Fruit fly (Drosophila melanogaster) S2 (cell line): ENCODE measurements around the gene CG11980.

Experiments used
- CG8478 ChIP-seq: fragments of >200 bp; optimal IDR thresholded peaks from 2 replicates; lab custom pipeline; 2018
- CTCF ChIP-seq, 2 experiments: fragments of >200 bp; optimal IDR thresholded peaks; 2 replicates each; lab custom pipeline; 2018

The CG11980 gene

DNA sequence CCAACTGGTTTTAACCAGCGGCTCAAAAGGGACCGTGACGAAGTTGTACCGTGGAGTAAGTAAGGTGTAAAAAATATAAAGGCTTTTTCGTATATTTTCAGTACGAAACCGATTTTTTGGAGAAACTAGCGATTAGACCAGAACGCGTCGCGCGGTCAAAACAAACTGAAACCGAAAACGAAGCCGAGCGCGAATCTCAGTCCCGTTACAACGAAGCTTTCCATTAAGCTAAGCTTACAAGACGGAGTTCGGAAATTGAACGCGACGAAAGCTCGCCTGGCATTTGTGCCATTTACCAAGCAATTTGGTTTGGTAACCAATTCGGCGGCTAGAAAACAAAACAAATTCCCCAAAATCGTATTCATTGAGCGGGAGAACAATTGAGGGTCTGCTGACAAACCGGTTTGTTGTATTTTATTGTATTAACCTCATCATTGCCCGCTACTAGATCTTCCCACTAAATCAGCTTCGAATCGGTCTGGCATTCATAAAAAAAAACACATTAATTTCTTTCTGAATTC lies 2.0 kb upstream of the CG11980 start:
- no peak for TF ChIP-seq CTCF (optimal IDR thresholded peaks at IDR 0.05; lab: Kevin White, UChicago)
- no peak for TF ChIP-seq CG8478 (lab: Kevin White, UChicago)

DNA sequence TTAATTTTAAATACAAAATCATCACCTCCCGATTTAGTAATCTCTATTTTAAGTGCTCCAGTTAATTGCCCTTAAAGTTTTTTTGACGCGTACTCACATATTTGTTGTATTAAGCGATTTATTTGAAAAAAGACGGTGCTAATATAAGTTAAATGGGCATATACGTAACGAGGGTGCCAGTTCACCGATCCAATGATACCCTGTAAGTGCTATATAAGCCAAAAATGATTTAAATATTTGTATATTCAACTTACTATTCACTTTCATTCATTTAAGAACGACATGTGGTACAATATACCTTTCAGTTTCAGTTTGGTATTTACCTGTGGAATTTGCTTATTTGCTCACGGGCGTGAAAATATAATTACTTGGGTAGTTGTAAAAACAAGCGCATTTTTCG lies 1.3 kb upstream of the CG11980 start:
- TF ChIP-seq CTCF (optimal IDR thresholded peaks at IDR 0.05; lab: Kevin White, UChicago) (no peak), CG8478 (lab: Kevin White, UChicago) (no peak)

DNA sequence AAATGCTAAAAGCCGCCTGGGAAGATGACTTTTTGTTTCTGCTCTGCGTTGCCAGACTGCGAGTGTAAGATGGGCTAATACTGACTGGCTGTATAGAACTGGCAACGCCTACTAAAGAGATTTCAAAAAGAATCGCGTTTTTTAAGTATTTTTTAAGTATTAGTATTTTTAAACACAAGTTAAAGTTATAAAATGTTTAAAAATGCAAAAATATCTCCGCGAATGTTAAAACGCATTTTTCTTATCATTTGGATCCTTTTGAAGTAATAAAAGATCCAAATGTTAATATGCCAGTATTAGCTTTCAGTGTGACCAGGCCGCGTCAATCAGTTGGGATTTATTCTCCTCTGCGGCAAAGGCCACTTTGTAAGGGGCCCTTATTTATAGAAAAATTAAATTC lies 2.3 kb downstream of the CG11980 start, which contains the start of the genes Prosbeta3 and Iru:
Prosbeta3 (minus strand) TSS at position 98 of the 400 bp plus-strand sequence.
Iru (plus strand) TSS at position 328 of the 400 bp plus-strand sequence.
- TF ChIP-seq CG8478 (lab: Kevin White, UChicago): no peak
- TF ChIP-seq CTCF (optimal IDR thresholded peaks at IDR 0.05; lab: Kevin White, UChicago): no peak

DNA sequence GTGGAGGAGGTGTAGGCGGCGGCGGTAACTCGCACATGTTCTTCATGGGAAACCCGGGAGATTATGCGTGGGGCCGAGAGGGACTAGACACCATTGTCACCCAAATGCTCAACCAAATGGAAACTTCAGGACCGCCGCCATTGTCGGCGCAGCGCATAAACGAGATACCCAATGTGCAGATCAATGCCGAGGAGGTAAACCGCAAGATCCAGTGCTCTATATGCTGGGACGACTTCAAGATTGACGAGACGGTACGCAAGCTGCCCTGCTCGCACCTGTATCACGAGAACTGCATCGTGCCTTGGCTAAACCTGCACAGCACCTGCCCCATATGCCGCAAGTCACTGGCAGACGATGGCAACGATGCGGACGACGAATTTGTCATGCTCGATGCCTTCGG lies 3.4 kb downstream of the CG11980 start:
- TF ChIP-seq CTCF (optimal IDR thresholded peaks at IDR 0.05; lab: Kevin White, UChicago) (no peak), CG8478 (lab: Kevin White, UChicago) (no peak)

DNA sequence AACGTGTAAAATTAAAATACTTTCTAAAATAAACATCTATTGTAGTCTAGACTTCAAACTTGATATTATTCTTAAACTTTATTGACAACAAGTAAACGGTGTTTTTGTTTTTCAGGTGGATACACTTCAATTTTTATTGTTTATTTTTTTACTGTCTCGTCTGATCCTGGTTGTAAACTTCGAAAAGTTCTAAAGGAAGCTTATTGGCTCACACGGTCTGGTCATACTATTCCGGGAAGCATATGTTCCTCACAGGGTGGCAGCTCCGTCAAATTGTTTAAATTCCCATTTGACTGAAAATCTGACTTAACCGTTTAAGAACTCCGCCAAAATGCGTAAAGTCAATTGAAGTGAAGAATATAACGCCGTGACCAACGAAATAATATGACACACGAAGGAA lies 4.4 kb downstream of the CG11980 start, which contains the start of gene CG11983:
CG11983 (plus strand) TSS at position 120 of the 400 bp plus-strand sequence.
- TF ChIP-seq CG8478 (lab: Kevin White, UChicago): no peak
- no peak for TF ChIP-seq CTCF (optimal IDR thresholded peaks at IDR 0.05; lab: Kevin White, UChicago)

DNA sequence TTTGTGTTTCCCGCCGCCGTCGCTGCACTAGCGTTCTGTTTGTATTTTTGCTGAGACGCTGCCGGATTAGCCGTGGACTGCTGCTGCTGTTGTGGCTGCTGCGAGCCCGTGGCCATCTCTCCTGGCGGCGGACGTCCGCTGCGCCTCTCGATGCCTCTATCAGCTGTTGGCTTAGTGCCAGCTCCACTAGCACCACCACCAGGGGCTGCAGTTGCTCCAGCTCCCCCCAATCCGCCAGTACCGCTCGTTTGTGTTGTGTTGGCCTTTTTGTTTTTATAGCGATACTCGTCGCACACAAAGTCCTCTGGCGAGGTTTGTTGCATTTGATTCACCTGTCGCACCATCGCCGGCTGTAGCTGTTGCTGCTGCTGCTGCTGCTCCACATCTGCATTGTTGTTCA lies 6.9 kb downstream of the CG11980 start:
- no peak for TF ChIP-seq CTCF (optimal IDR thresholded peaks at IDR 0.05; lab: Kevin White, UChicago)
- no peak for TF ChIP-seq CG8478 (lab: Kevin White, UChicago)

- TF ChIP-seq CTCF (optimal IDR thresholded peaks at IDR 0.05; lab: Kevin White, UChicago) (no peak), CG8478 (lab: Kevin White, UChicago) (no peak)
Measured at dm6 chr3R:9011708-9012107, 7.9 kb downstream of the CG11980 start.

- TF ChIP-seq CG8478 (lab: Kevin White, UChicago) (no peak), CTCF (optimal IDR thresholded peaks at IDR 0.05; lab: Kevin White, UChicago) (no peak)
Measured at dm6 chr3R:9013765-9014380, 10.1 kb downstream of the CG11980 start.

dm6 chr3R:9014859-9015466 lies 11.1 kb downstream of the CG11980 start, which contains the start of the genes Kcmf1, Sf3b5 and CG11986:
TSS of gene Kcmf1 (minus strand) at chr3R:9014909.
TSS of gene Sf3b5 (minus strand) at chr3R:9015341.
TSS of gene CG11986 (plus strand) at chr3R:9015446.
- no peak for TF ChIP-seq CG8478 (lab: Kevin White, UChicago)
- no peak for TF ChIP-seq CTCF (optimal IDR thresholded peaks at IDR 0.05; lab: Kevin White, UChicago)

DNA sequence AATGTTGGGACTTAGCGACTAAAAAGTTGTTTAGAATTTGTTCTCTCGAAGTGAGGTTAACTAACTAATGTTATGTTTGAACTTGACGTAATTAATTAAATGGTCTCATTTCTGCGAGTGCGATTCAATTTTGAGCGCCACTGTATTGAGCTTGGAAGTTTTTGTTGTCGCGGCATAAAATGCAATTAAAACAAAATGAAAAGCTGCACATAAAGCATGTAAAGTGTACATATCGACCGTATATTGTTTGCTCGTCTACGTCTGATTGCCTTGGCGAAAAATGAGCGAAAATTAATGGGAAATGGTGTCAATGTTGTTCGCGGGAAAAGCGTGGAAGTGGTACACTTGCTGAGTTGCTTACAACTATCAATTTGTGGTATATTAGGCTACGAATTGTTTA lies 13.1 kb downstream of the CG11980 start:
- TF ChIP-seq CTCF (optimal IDR thresholded peaks at IDR 0.05; lab: Kevin White, UChicago): no peak
- no peak for TF ChIP-seq CG8478 (lab: Kevin White, UChicago)

DNA sequence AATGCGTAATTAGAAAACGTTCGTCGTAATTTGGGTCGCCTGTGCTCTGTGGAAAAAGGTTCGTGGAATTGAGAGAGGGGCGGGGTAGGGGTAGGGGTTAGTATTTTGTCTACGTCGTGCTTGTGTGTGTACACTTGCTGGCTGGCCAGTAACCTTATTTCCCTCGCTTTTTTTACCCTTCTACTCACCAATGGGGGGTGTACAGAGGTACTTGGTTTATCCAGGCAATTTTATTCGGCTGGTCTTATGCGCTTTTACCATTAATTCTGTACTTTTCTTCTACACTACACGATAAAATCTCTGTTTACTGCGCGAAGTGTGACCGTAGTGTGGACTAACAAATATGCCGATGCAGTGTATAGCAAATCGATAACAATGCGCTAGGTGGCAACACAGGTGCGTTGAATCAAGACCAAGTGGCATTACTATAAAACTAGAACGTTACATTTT lies 15.9 kb downstream of the CG11980 start, which contains the start of gene tgo:
tgo (minus strand) TSS at position 334 of the 450 bp plus-strand sequence.
- TF ChIP-seq CG8478 (lab: Kevin White, UChicago) (no peak), CTCF (optimal IDR thresholded peaks at IDR 0.05; lab: Kevin White, UChicago) (peak; percentile 15 to 47)

dm6 chr3R:9023934-9024333 lies 20.1 kb downstream of the CG11980 start:
- no peak for TF ChIP-seq CTCF (optimal IDR thresholded peaks at IDR 0.05; lab: Kevin White, UChicago)
- no peak for TF ChIP-seq CG8478 (lab: Kevin White, UChicago)

- TF ChIP-seq CG8478 (lab: Kevin White, UChicago): no peak
- no peak for TF ChIP-seq CTCF (optimal IDR thresholded peaks at IDR 0.05; lab: Kevin White, UChicago)
Measured at dm6 chr3R:9024835-9025510, 21.2 kb downstream of the CG11980 start.

dm6 chr3R:9027082-9027481 lies 23.3 kb downstream of the CG11980 start:
- TF ChIP-seq CG8478 (lab: Kevin White, UChicago): no peak
- no peak for TF ChIP-seq CTCF (optimal IDR thresholded peaks at IDR 0.05; lab: Kevin White, UChicago)
